Fruit fly (Drosophila melanogaster): ENCODE results near the gene myd.

Gene myd

DNA sequence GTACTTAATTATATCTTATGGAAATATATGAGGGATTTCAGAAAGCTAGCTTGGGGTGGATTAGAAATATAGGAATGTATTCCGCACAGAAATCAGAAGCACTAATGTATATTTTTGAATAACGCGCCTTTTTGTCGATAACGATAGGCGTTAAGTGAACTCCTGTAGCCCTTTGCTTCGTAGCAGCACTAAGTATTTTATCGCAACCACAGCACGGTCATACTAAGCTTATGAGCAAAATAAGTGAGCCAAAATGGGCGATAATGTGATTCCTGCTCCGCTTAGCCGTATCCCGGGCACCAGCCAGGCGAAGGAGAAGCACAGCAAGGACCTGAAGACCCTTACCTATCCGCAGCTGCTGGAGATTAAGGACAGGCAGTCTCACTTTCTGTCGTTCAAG is 48.8 kb downstream of the myd start, which contains the start of the genes CG5250 and Polr2M (continued):
- TF ChIP-seq CG2116 (GFP tag; optimal IDR thresholded peaks at IDR 0.05) (peak; percentile 54), Bgb (GFP tag; IDR thresholded peaks at IDR 0.05; ENCODE audit: partially characterized antibody) (peak; percentile 14; the same call in 1 of the 2 replicates), gfzf (GFP tag; optimal IDR thresholded peaks at IDR 0.05) (peak; percentile 81), phol (tag; optimal IDR thresholded peaks at IDR 0.05) (peak; percentile 7), Dll (GFP tag; IDR thresholded peaks at IDR 0.05; ENCODE audit: partially characterized antibody) (peak; percentile 27; the same call in 1 of the 4 replicates), CG30431 (GFP tag; optimal IDR thresholded peaks at IDR 0.05) (no peak), CG16779 (GFP tag; IDR thresholded peaks at IDR 0.05) (no peak), CG5180 (GFP tag; optimal IDR thresholded peaks at IDR 0.05) (no peak), tgo (GFP tag; IDR thresholded peaks at IDR 0.05) (no peak), NK7.1 (GFP tag; optimal IDR thresholded peaks at IDR 0.05) (no peak), Hmx (GFP tag; optimal IDR thresholded peaks at IDR 0.05) (no peak), Bdp1 (GFP tag; optimal IDR thresholded peaks at IDR 0.05) (no peak), CG10147 (GFP tag; optimal IDR thresholded peaks at IDR 0.05) (no peak), Spps (tag; optimal IDR thresholded peaks at IDR 0.05) (no peak), Sin3A (optimal IDR thresholded peaks at IDR 0.05) (peak; percentile 9)

DNA sequence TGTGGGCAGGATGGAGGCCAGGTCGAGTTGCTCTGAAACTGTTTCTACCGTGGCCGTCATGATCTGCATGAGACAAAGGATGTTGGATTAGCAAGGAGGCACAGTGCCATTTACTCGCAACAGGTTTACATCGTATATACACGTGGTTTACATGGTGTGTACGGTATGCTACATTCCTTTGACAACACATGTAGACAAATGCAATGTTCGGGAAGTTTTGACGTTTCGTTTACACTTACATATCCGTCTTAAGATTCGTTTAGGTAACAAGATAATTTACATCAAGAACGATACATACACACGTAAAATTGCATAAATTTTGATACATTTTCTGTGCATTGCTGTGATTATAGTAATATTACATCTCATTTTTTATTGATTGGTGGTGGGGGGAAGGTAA is 58.5 kb downstream of the myd start:
- TF ChIP-seq nerfin-2 (GFP tag; IDR thresholded peaks at IDR 0.05; ENCODE audit: partially characterized antibody) (peak; percentile 39; the same call in 1 of the 2 replicates), grau (tag; optimal IDR thresholded peaks at IDR 0.05) (no peak), lilli (GFP tag; optimal IDR thresholded peaks at IDR 0.05) (no peak), HHEX (GFP tag; optimal IDR thresholded peaks at IDR 0.05) (no peak), Antp (GFP tag; optimal IDR thresholded peaks at IDR 0.05) (no peak), CG32767 (GFP tag; IDR thresholded peaks at IDR 0.05) (no peak), CG6654 (GFP tag; optimal IDR thresholded peaks at IDR 0.05) (no peak), CG7786 (GFP tag; optimal IDR thresholded peaks at IDR 0.05) (no peak), amos (GFP tag; IDR thresholded peaks at IDR 0.05; ENCODE audit: partially characterized antibody) (peak; percentile 80), CG9609 (GFP tag; optimal IDR thresholded peaks at IDR 0.05) (no peak), grn (GFP tag; optimal IDR thresholded peaks at IDR 0.05) (no peak), gsb (GFP tag; IDR thresholded peaks at IDR 0.05) (no peak), Pdp1 (GFP tag; optimal IDR thresholded peaks at IDR 0.05) (peak in 1 of 2 experiments; percentile 25), HLH4C (GFP tag; IDR thresholded peaks at IDR 0.05; ENCODE audit: partially characterized antibody) (peak; percentile 64), sens (GFP tag) (peak; percentile 56), dmrt11E (tag; optimal IDR thresholded peaks at IDR 0.05) (no peak), Ets65A (GFP tag) (peak; percentile 26), CG16813 (GFP tag; IDR thresholded peaks at IDR 0.05; ENCODE audit: partially characterized antibody) (peak; percentile 81), gcm (GFP tag; optimal IDR thresholded peaks at IDR 0.05) (no peak), CG13894 (tag; optimal IDR thresholded peaks at IDR 0.05) (no peak), hb (GFP tag; IDR thresholded peaks at IDR 0.05; ENCODE audit: partially characterized antibody) (peak; percentile 82), bbx (GFP tag; IDR thresholded peaks at IDR 0.05; ENCODE audit: partially characterized antibody) (peak; percentile 66), fd102C (GFP tag; optimal IDR thresholded peaks at IDR 0.05) (no peak), CG7987 (GFP tag; optimal IDR thresholded peaks at IDR 0.05) (no peak), Ravus (GFP tag; IDR thresholded peaks at IDR 0.05) (no peak), Myb (GFP tag; optimal IDR thresholded peaks at IDR 0.05) (no peak), cwo (GFP tag; optimal IDR thresholded peaks at IDR 0.05) (no peak), CG31441 (GFP tag; IDR thresholded peaks at IDR 0.05) (no peak), Opbp (GFP tag; IDR thresholded peaks at IDR 0.05; ENCODE audit: partially characterized antibody) (peak; percentile 73), CG12219 (GFP tag; optimal IDR thresholded peaks at IDR 0.05) (no peak), CG14860 (GFP tag; IDR thresholded peaks at IDR 0.05; ENCODE audit: partially characterized antibody) (peak; percentile 83), ro (GFP tag; IDR thresholded peaks at IDR 0.05) (no peak), Scr (GFP tag; IDR thresholded peaks at IDR 0.05; ENCODE audit: partially characterized antibody) (peak; percentile 36; the same call in 1 of the 2 replicates), CG9932 (GFP tag; IDR thresholded peaks at IDR 0.05) (no peak), Side (GFP tag; optimal IDR thresholded peaks at IDR 0.05) (peak; percentile 22)
